Worm (Caenorhabditis elegans) whole organism, L3 larva: ENCODE data around the gene F53B2.8.
"Not testable (repeated sequence)": the region's sequence is repeated elsewhere in the genome, so short reads cannot be mapped to it uniquely, and the experiment has no call there.

Experiments used
- R02D3.7 ChIP-seq: fragments of 150-350 bp; optimal IDR thresholded peaks from 2 replicates; lab custom pipeline; 2014; ENCODE audit warnings: missing biosample characterization, missing genetic modification characterization
- ama-1 ChIP-seq: fragments of 150-350 bp; optimal IDR thresholded peaks from 2 replicates; lab custom pipeline; 2018
- ceh-16 ChIP-seq: sonication (generic microtip); optimal IDR thresholded peaks from 2 replicates; lab custom pipeline; 2017; ENCODE audit warnings: missing biosample characterization, missing genetic modification characterization
- ceh-28 ChIP-seq: fragments of 150-350 bp; optimal IDR thresholded peaks from 2 replicates; lab custom pipeline; 2014; ENCODE audit warnings: missing biosample characterization, missing genetic modification reagents, missing genetic modification characterization
- ceh-82 ChIP-seq: fragments of 150-350 bp; optimal IDR thresholded peaks from 2 replicates; lab custom pipeline; 2014; ENCODE audit warnings: missing biosample characterization, missing genetic modification characterization
- ceh-9 ChIP-seq: sonication (generic microtip); optimal IDR thresholded peaks from 2 replicates; lab custom pipeline; 2018; ENCODE audit warnings: missing biosample characterization, missing genetic modification characterization
- daf-12 ChIP-seq: fragments of 150-350 bp; optimal IDR thresholded peaks from 2 replicates; lab custom pipeline; 2014; ENCODE audit warnings: missing biosample characterization, missing genetic modification reagents, missing genetic modification characterization
- egl-27 ChIP-seq: sonication (generic microtip); optimal IDR thresholded peaks from 4 replicates; lab custom pipeline; 2017; ENCODE audit warnings: missing biosample characterization, missing genetic modification reagents, missing genetic modification characterization
- egl-5 ChIP-seq: fragments of 150-350 bp; optimal IDR thresholded peaks from 2 replicates; lab custom pipeline; 2017; ENCODE audit warnings: missing biosample characterization, missing genetic modification reagents, missing genetic modification characterization, inconsistent platforms
- elt-1 ChIP-seq: fragments of 150-350 bp; optimal IDR thresholded peaks from 2 replicates; lab custom pipeline; 2014; ENCODE audit warnings: missing biosample characterization, missing genetic modification characterization
- elt-2 ChIP-seq: sonication (generic microtip); optimal IDR thresholded peaks from 2 replicates; lab custom pipeline; 2016; ENCODE audit warnings: missing genetic modification reagents, mild to moderate bottlenecking, missing genetic modification characterization, missing compliant biosample characterization
- elt-3 ChIP-seq, 3 experiments: fragments of 150-350 bp in 1 of 3; sonication (generic microtip) in 2 of 3; optimal IDR thresholded peaks; 2 replicates in 2 of 3; 4 replicates in 1 of 3; lab custom pipeline; 2014 to 2017; ENCODE audit warnings: missing biosample characterization in 3 of 3, missing genetic modification characterization in 3 of 3
- eor-1 ChIP-seq, 2 experiments: fragments of 150-350 bp; optimal IDR thresholded peaks; 2 replicates each; lab custom pipeline; 2014 to 2018; ENCODE audit warnings: missing biosample characterization in 2 of 2, missing genetic modification characterization in 2 of 2
- fkh-10 ChIP-seq: sonication (generic microtip); optimal IDR thresholded peaks from 2 replicates; lab custom pipeline; 2017; ENCODE audit warnings: missing biosample characterization, missing genetic modification reagents, missing genetic modification characterization
- fkh-2 ChIP-seq: fragments of 150-350 bp; optimal IDR thresholded peaks from 2 replicates; lab custom pipeline; 2014; ENCODE audit warnings: missing biosample characterization, missing genetic modification reagents, missing genetic modification characterization
- fos-1 ChIP-seq: fragments of 150-350 bp; optimal IDR thresholded peaks from 2 replicates; lab custom pipeline; 2014; ENCODE audit warnings: missing biosample characterization, missing genetic modification characterization
- lin-15B ChIP-seq: fragments of 150-350 bp; optimal IDR thresholded peaks from 2 replicates; lab custom pipeline; 2014; ENCODE audit warnings: missing biosample characterization, missing genetic modification characterization
- lin-39 ChIP-seq: fragments of 150-350 bp; optimal IDR thresholded peaks from 2 replicates; lab custom pipeline; 2018; ENCODE audit warnings: missing biosample characterization, missing genetic modification reagents, missing genetic modification characterization
- lsy-12 ChIP-seq: sonication (generic microtip); optimal IDR thresholded peaks from 2 replicates; lab custom pipeline; 2016; ENCODE audit warnings: mild to moderate bottlenecking, missing genetic modification characterization, missing compliant biosample characterization
- mdl-1 ChIP-seq: fragments of 150-350 bp; optimal IDR thresholded peaks from 2 replicates; lab custom pipeline; 2014; ENCODE audit warnings: missing biosample characterization, missing genetic modification characterization
- nfya-1 ChIP-seq: sonication (generic microtip); optimal IDR thresholded peaks from 2 replicates; lab custom pipeline; 2017; ENCODE audit warnings: missing genetic modification characterization, mild to moderate bottlenecking, missing compliant biosample characterization, antibody characterized with exemption, moderate library complexity; ENCODE audit not compliant: insufficient read depth
- nhr-12 ChIP-seq: fragments of 150-350 bp; optimal IDR thresholded peaks from 2 replicates; lab custom pipeline; 2014; ENCODE audit warnings: missing biosample characterization, missing genetic modification characterization
- nhr-23 ChIP-seq: fragments of 150-350 bp; optimal IDR thresholded peaks from 2 replicates; lab custom pipeline; 2014; ENCODE audit warnings: missing biosample characterization, missing genetic modification reagents, missing genetic modification characterization
- nhr-237 ChIP-seq: fragments of 150-350 bp; optimal IDR thresholded peaks from 2 replicates; lab custom pipeline; 2014; ENCODE audit warnings: missing biosample characterization, missing genetic modification characterization
- nhr-25 ChIP-seq: sonication (generic microtip); optimal IDR thresholded peaks from 2 replicates; lab custom pipeline; 2017; ENCODE audit warnings: missing biosample characterization, missing genetic modification characterization
- nhr-28 ChIP-seq: fragments of 150-350 bp; optimal IDR thresholded peaks from 2 replicates; lab custom pipeline; 2014; ENCODE audit warnings: missing biosample characterization, missing genetic modification characterization
- nhr-43 ChIP-seq: sonication (generic microtip); optimal IDR thresholded peaks from 2 replicates; lab custom pipeline; 2016; ENCODE audit warnings: mild to moderate bottlenecking, missing genetic modification characterization, missing compliant biosample characterization; ENCODE audit not compliant: poor library complexity, severe bottlenecking
- nhr-77 ChIP-seq: fragments of 150-350 bp; optimal IDR thresholded peaks from 2 replicates; lab custom pipeline; 2014; ENCODE audit warnings: missing biosample characterization, missing genetic modification characterization
- pha-4 ChIP-seq: fragments of 150-350 bp; optimal IDR thresholded peaks from 2 replicates; lab custom pipeline; 2014; ENCODE audit warnings: missing biosample characterization, missing genetic modification reagents, missing genetic modification characterization
- pqm-1 ChIP-seq: fragments of 150-350 bp; optimal IDR thresholded peaks from 2 replicates; lab custom pipeline; 2017; ENCODE audit warnings: missing biosample characterization, missing genetic modification characterization, inconsistent platforms
- sea-2 ChIP-seq: fragments of 150-350 bp; sonication (generic microtip); optimal IDR thresholded peaks from 4 replicates; lab custom pipeline; 2014; ENCODE audit warnings: missing biosample characterization, missing genetic modification reagents, missing genetic modification characterization
- tbx-2 ChIP-seq: sonication (generic microtip); optimal IDR thresholded peaks from 2 replicates; lab custom pipeline; 2016; ENCODE audit warnings: mild to moderate bottlenecking, missing genetic modification characterization, missing compliant biosample characterization
- unc-62 ChIP-seq: fragments of 150-350 bp; sonication (generic microtip); optimal IDR thresholded peaks from 4 replicates; lab custom pipeline; 2014; ENCODE audit warnings: missing biosample characterization, missing genetic modification reagents, missing genetic modification characterization
- zag-1 ChIP-seq: fragments of 150-350 bp; optimal IDR thresholded peaks from 2 replicates; lab custom pipeline; 2014; ENCODE audit warnings: missing biosample characterization, missing genetic modification characterization
- ztf-11 ChIP-seq: fragments of 150-350 bp; optimal IDR thresholded peaks from 2 replicates; lab custom pipeline; 2014; ENCODE audit warnings: missing biosample characterization, missing genetic modification characterization
- ztf-4 ChIP-seq: fragments of 150-350 bp; optimal IDR thresholded peaks from 2 replicates; lab custom pipeline; 2014; ENCODE audit warnings: missing biosample characterization, missing genetic modification characterization

Gene F53B2.8

ce11 chrIV:12495196-12495595, 32.0 kb downstream of the F53B2.8 start, which contains the start of gene sru-20:
sru-20 (plus strand) TSS chrIV:12495496.
- TF ChIP-seq R02D3.7 (tag; lab: Kevin White, UChicago) (no peak), tbx-2 (tag; lab: Kevin White, UChicago) (no peak), pha-4 (tag; lab: Kevin White, UChicago) (no peak), nfya-1 (no peak), nhr-43 (tag; lab: Kevin White, UChicago) (no peak), egl-27 (tag; lab: Kevin White, UChicago) (no peak), ceh-82 (tag; lab: Kevin White, UChicago) (no peak), unc-62 (GFP tag; lab: Kevin White, UChicago) (no peak), eor-1 (tag; optimal IDR thresholded peaks at IDR 0.05; lab: Kevin White, UChicago) (no peak), nhr-25 (tag; lab: Kevin White, UChicago) (no peak), ztf-11 (no peak), nhr-28 (no peak), nhr-12 (tag; lab: Kevin White, UChicago) (no peak), elt-1 (tag; lab: Kevin White, UChicago) (no peak), ceh-28 (tag; lab: Kevin White, UChicago) (no peak)

ce11 chrIV:12490491-12490890, 36.7 kb downstream of the F53B2.8 start, which contains the start of gene him-6:
him-6 (plus strand) TSS chrIV:12490791.
- TF ChIP-seq ztf-11 (no peak), zag-1 (tag; lab: Kevin White, UChicago) (no peak), ama-1 (no peak), elt-1 (tag; lab: Kevin White, UChicago) (no peak), mdl-1 (tag; lab: Kevin White, UChicago) (no peak), lin-39 (no peak), elt-2 (no peak), nfya-1 (no peak), fkh-10 (GFP tag; lab: Kevin White, UChicago) (no peak), sea-2 (no peak), daf-12 (tag; lab: Kevin White, UChicago) (no peak), elt-3 (tag; optimal IDR thresholded peaks at IDR 0.05; lab: Kevin White, UChicago) (no peak), lin-15B (tag; lab: Kevin White, UChicago) (no peak), pha-4 (tag; lab: Kevin White, UChicago) (no peak), nhr-237 (tag; lab: Kevin White, UChicago) (no peak), nhr-23 (tag; lab: Kevin White, UChicago) (no peak)

- TF ChIP-seq lsy-12 (no peak), nhr-28 (no peak), elt-1 (tag; lab: Kevin White, UChicago) (no peak), ama-1 (no peak), eor-1 (tag; optimal IDR thresholded peaks at IDR 0.05; lab: Kevin White, UChicago) (no peak), nhr-237 (tag; lab: Kevin White, UChicago) (no peak), lin-39 (no peak), nhr-77 (tag; lab: Kevin White, UChicago) (no peak), fos-1 (tag; lab: Kevin White, UChicago) (no peak), egl-5 (no peak), zag-1 (tag; lab: Kevin White, UChicago) (no peak), pqm-1 (tag; lab: Kevin White, UChicago) (no peak), tbx-2 (tag; lab: Kevin White, UChicago) (no peak), ceh-9 (no peak), ceh-16 (no peak), nhr-12 (tag; lab: Kevin White, UChicago) (no peak)
Measured at ce11 chrIV:12487194-12487593, 40.0 kb downstream of the F53B2.8 start, which contains the start of gene sru-26. sru-26 (plus strand) TSS chrIV:12487494.

DNA sequence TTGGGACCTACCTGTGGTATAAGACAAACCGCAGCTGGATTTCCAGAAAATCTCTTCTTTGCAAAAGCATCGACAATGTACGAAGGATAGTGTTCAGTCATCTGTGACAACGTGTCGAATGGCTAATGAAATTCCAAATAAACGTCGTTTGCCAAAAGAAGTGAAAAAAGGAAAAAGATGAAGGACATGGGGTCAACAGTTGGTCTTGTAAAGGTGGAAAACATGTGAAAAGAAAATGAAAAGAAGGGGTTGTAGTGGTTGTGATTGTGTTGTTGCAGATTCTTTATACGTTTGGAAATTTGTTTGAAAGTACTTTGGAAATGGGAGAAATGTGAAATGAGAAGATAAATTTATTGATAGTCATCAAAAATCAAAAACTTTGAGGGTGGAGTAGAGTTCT, 42.7 kb downstream of the F53B2.8 start, which contains the start of gene T04A11.4:
T04A11.4 (minus strand) TSS at position 101 of the 400 bp plus-strand sequence.
- TF ChIP-seq zag-1 (tag; lab: Kevin White, UChicago); fkh-2 (tag; lab: Kevin White, UChicago); ztf-4: not testable (repeated sequence)
